Worm (Caenorhabditis elegans) whole organism, late embryonic: Measurements from ENCODE around the gene egl-47.

ENCODE experiments used
- Y22D7AL.16 ChIP-seq: sonication (generic microtip); optimal IDR thresholded peaks from 2 replicates; lab custom pipeline; 2016; ENCODE audit warnings: missing genetic modification characterization, missing compliant biosample characterization
- ama-1 ChIP-seq: fragments of 150-350 bp; optimal IDR thresholded peaks from 2 replicates; lab custom pipeline; 2014
- ceh-18 ChIP-seq: sonication (generic microtip); optimal IDR thresholded peaks from 2 replicates; lab custom pipeline; 2016; ENCODE audit warnings: missing genetic modification characterization, missing compliant biosample characterization
- ceh-9 ChIP-seq: sonication (generic microtip); optimal IDR thresholded peaks from 2 replicates; lab custom pipeline; 2016; ENCODE audit warnings: mild to moderate bottlenecking, missing genetic modification characterization, inconsistent platforms, missing compliant biosample characterization
- dmd-4 ChIP-seq: sonication (generic microtip); optimal IDR thresholded peaks from 2 replicates; lab custom pipeline; 2016; ENCODE audit warnings: borderline replicate concordance, missing genetic modification characterization, missing compliant biosample characterization
- elt-4 ChIP-seq: sonication (generic microtip); optimal IDR thresholded peaks from 2 replicates; lab custom pipeline; 2016; ENCODE audit warnings: missing genetic modification characterization, missing compliant biosample characterization
- nhr-11 ChIP-seq: fragments of 150-350 bp; optimal IDR thresholded peaks from 2 replicates; lab custom pipeline; 2014; ENCODE audit warnings: missing biosample characterization, missing genetic modification characterization
- pros-1 ChIP-seq: fragments of 150-350 bp; optimal IDR thresholded peaks from 2 replicates; lab custom pipeline; 2014; ENCODE audit warnings: missing biosample characterization, missing genetic modification reagents, missing genetic modification characterization
- sox-4 ChIP-seq: sonication (generic microtip); optimal IDR thresholded peaks from 2 replicates; lab custom pipeline; 2017; ENCODE audit warnings: mild to moderate bottlenecking, missing genetic modification characterization, inconsistent platforms, missing compliant biosample characterization
- tbx-7 ChIP-seq: sonication (generic microtip); optimal IDR thresholded peaks from 2 replicates; lab custom pipeline; 2016; ENCODE audit warnings: missing genotype, missing genetic modification characterization, missing compliant biosample characterization
- unc-55 ChIP-seq: sonication (generic microtip); optimal IDR thresholded peaks from 2 replicates; lab custom pipeline; 2017; ENCODE audit warnings: missing biosample characterization, missing genetic modification reagents, missing genetic modification characterization
- unc-86 ChIP-seq: sonication (generic microtip); optimal IDR thresholded peaks from 2 replicates; lab custom pipeline; 2016; ENCODE audit warnings: missing genetic modification characterization, missing compliant biosample characterization

DNA sequence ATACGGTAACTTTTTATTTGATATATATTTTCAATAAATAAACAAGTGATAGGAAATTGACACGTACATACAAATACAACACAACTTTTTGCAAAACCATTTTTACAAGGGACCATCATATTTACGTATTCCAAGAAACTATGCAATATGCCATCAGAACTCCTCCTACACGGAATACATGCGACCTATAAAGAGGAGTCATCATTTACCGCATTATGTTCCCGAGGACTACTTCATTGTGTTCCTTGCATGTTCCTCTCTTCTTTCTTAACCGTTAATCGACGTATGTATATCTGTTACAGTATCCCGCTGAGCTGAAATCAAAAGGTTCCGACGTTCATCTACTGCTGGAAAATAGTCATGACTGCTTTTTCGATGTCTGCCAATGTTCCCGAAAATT is 19.0 kb downstream of the egl-47 start, which contains the start of gene C50H2.5:
- TF ChIP-seq pros-1 (tag; lab: Kevin White, UChicago) = no peak
- TF ChIP-seq elt-4 (tag; lab: Kevin White, UChicago) = no peak
- TF ChIP-seq ceh-9 (tag; lab: Kevin White, UChicago) = no peak
- no peak for TF ChIP-seq sox-4
- TF ChIP-seq Y22D7AL.16 (tag; lab: Kevin White, UChicago) = no peak
- TF ChIP-seq unc-55 = no peak
- no peak for TF ChIP-seq ama-1 (lab: Kevin White, UChicago)
- TF ChIP-seq unc-86 = no peak
- TF ChIP-seq dmd-4 = no peak
- no peak for TF ChIP-seq ceh-18 (tag; lab: Kevin White, UChicago)
- TF ChIP-seq nhr-11 (tag; lab: Kevin White, UChicago) = no peak
- no peak for TF ChIP-seq tbx-7 (tag; lab: Kevin White, UChicago)
